Worm (Caenorhabditis elegans) whole organism, L2 larva: ENCODE data around the gene ZC116.1.
A peak's percentile ranks its signal among the peaks of the same experiment; 100 is the strongest.

Experiments used
- C34F6.9 ChIP-seq: fragments of 150-350 bp; optimal IDR thresholded peaks from 2 replicates; lab custom pipeline; 2014; ENCODE audit warnings: missing biosample characterization, missing genetic modification characterization
- F13H6.1 ChIP-seq: sonication (generic microtip); optimal IDR thresholded peaks from 2 replicates; lab custom pipeline; 2016; ENCODE audit warnings: missing genetic modification characterization, missing compliant biosample characterization
- Y55F3AM.14 ChIP-seq: fragments of 200-800 bp; sonication (Bioruptor generic); optimal IDR thresholded peaks from 2 replicates; lab custom pipeline; 2018; ENCODE audit warnings: mild to moderate bottlenecking, missing genetic modification characterization, missing compliant biosample characterization
- aly-2 ChIP-seq: fragments of 150-350 bp; optimal IDR thresholded peaks from 2 replicates; lab custom pipeline; 2014; ENCODE audit warnings: missing biosample characterization, missing genetic modification characterization
- blmp-1 ChIP-seq: sonication (generic microtip); optimal IDR thresholded peaks from 2 replicates; lab custom pipeline; 2017; ENCODE audit warnings: missing genetic modification characterization, mild to moderate bottlenecking, missing compliant biosample characterization, antibody characterized with exemption, moderate library complexity; ENCODE audit not compliant: insufficient read depth
- ceh-82 ChIP-seq: fragments of 150-350 bp; optimal IDR thresholded peaks from 2 replicates; lab custom pipeline; 2014; ENCODE audit warnings: missing biosample characterization, missing genetic modification characterization
- crh-2 ChIP-seq: sonication (generic microtip); optimal IDR thresholded peaks from 2 replicates; lab custom pipeline; 2017; ENCODE audit warnings: missing biosample characterization, missing genetic modification characterization
- dmd-4 ChIP-seq: sonication (generic microtip); optimal IDR thresholded peaks from 2 replicates; lab custom pipeline; 2017; ENCODE audit warnings: missing biosample characterization, missing genetic modification characterization
- egl-27 ChIP-seq: sonication (generic microtip); optimal IDR thresholded peaks from 3 replicates; lab custom pipeline; 2017; ENCODE audit warnings: missing biosample characterization, missing genetic modification reagents, missing genetic modification characterization
- elt-1 ChIP-seq: fragments of 150-350 bp; optimal IDR thresholded peaks from 2 replicates; lab custom pipeline; 2014; ENCODE audit warnings: missing biosample characterization, missing genetic modification characterization
- fos-1 ChIP-seq: fragments of 150-350 bp; optimal IDR thresholded peaks from 2 replicates; lab custom pipeline; 2014; ENCODE audit warnings: missing biosample characterization, missing genetic modification characterization
- lin-11 ChIP-seq: fragments of 150-350 bp; sonication (generic microtip); optimal IDR thresholded peaks from 2 replicates; lab custom pipeline; 2014; ENCODE audit warnings: missing biosample characterization, missing genetic modification characterization, inconsistent platforms, mixed read lengths
- lin-13 ChIP-seq: fragments of 150-350 bp; optimal IDR thresholded peaks from 2 replicates; lab custom pipeline; 2014; ENCODE audit warnings: missing biosample characterization, missing genetic modification reagents, missing genetic modification characterization
- lin-39 ChIP-seq: fragments of 150-350 bp; optimal IDR thresholded peaks from 2 replicates; lab custom pipeline; 2014; ENCODE audit warnings: missing biosample characterization, missing genetic modification reagents, missing genetic modification characterization
- mbf-1 ChIP-seq: sonication (generic microtip); optimal IDR thresholded peaks from 2 replicates; lab custom pipeline; 2017; ENCODE audit warnings: missing biosample characterization, missing genetic modification characterization
- mdl-1 ChIP-seq, 2 experiments: fragments of 150-350 bp in 1 of 2; sonication (generic microtip) in 1 of 2; optimal IDR thresholded peaks; 2 replicates each; lab custom pipeline; 2017; ENCODE audit warnings: missing biosample characterization in 2 of 2, missing genetic modification characterization in 2 of 2
- nhr-12 ChIP-seq: fragments of 150-350 bp; optimal IDR thresholded peaks from 2 replicates; lab custom pipeline; 2014; ENCODE audit warnings: missing biosample characterization, missing genetic modification characterization
- nhr-129 ChIP-seq: fragments of 150-350 bp; optimal IDR thresholded peaks from 2 replicates; lab custom pipeline; 2014; ENCODE audit warnings: missing biosample characterization, missing genetic modification characterization
- nhr-21 ChIP-seq: fragments of 150-350 bp; optimal IDR thresholded peaks from 2 replicates; lab custom pipeline; 2014; ENCODE audit warnings: missing biosample characterization, missing genetic modification characterization
- nhr-23 ChIP-seq: fragments of 150-350 bp; optimal IDR thresholded peaks from 2 replicates; lab custom pipeline; 2014; ENCODE audit warnings: missing biosample characterization, missing genetic modification reagents, missing genetic modification characterization
- nhr-237 ChIP-seq: fragments of 150-350 bp; optimal IDR thresholded peaks from 2 replicates; lab custom pipeline; 2014; ENCODE audit warnings: missing biosample characterization, missing genetic modification characterization
- nhr-25 ChIP-seq: fragments of 150-350 bp; sonication (generic microtip); optimal IDR thresholded peaks from 3 replicates; lab custom pipeline; 2014; ENCODE audit warnings: missing biosample characterization, missing genetic modification characterization
- nhr-6 ChIP-seq: fragments of 150-350 bp; optimal IDR thresholded peaks from 2 replicates; lab custom pipeline; 2014; ENCODE audit warnings: missing biosample characterization, missing genetic modification characterization
- peb-1 ChIP-seq: fragments of 150-350 bp; optimal IDR thresholded peaks from 2 replicates; lab custom pipeline; 2014; ENCODE audit warnings: missing biosample characterization, missing genetic modification characterization
- sem-4 ChIP-seq: fragments of 150-350 bp; optimal IDR thresholded peaks from 2 replicates; lab custom pipeline; 2014; ENCODE audit warnings: missing biosample characterization, missing genetic modification reagents, missing genetic modification characterization
- skn-1 ChIP-seq: sonication (generic microtip); optimal IDR thresholded peaks from 2 replicates; lab custom pipeline; 2017; ENCODE audit warnings: missing biosample characterization, missing genetic modification characterization
- sma-3 ChIP-seq: sonication (generic microtip); optimal IDR thresholded peaks from 2 replicates; lab custom pipeline; 2016; ENCODE audit warnings: missing genetic modification reagents, missing genetic modification characterization, missing compliant biosample characterization
- sma-9 ChIP-seq, 2 experiments: fragments of 150-350 bp in 1 of 2; sonication (generic microtip) in 1 of 2; optimal IDR thresholded peaks; 2 replicates each; lab custom pipeline; 2014 to 2016; ENCODE audit warnings: missing genetic modification characterization in 2 of 2, mild to moderate bottlenecking in 1 of 2, missing biosample characterization in 1 of 2, missing compliant biosample characterization in 1 of 2, missing genetic modification reagents in 1 of 2, moderate library complexity in 1 of 2
- unc-39 ChIP-seq: fragments of 150-350 bp; optimal IDR thresholded peaks from 2 replicates; lab custom pipeline; 2014; ENCODE audit warnings: missing biosample characterization, missing genetic modification characterization
- unc-55 ChIP-seq: fragments of 150-350 bp; sonication (generic microtip); optimal IDR thresholded peaks from 3 replicates; lab custom pipeline; 2014; ENCODE audit warnings: missing biosample characterization, missing genetic modification reagents, missing genetic modification characterization
- ztf-1 ChIP-seq: fragments of 200-800 bp; sonication (Bioruptor generic); conservative IDR thresholded peaks from 2 replicates; pipeline ENCODE4 v1.3.6; 2022; ENCODE audit warnings: missing genetic modification characterization, missing compliant biosample characterization
- ztf-4 ChIP-seq: fragments of 150-350 bp; optimal IDR thresholded peaks from 2 replicates; lab custom pipeline; 2014; ENCODE audit warnings: missing biosample characterization, missing genetic modification characterization

The ZC116.1 gene

ce11 chrV:12576495-12576947 is 33.1 kb upstream of the ZC116.1 start, which contains the start of gene grl-23:
Gene grl-23, minus strand, starts transcription at chrV:12576897.
- TF ChIP-seq nhr-129 (tag; lab: Kevin White, UChicago) = no peak
- no peak for TF ChIP-seq lin-39 (tag; lab: Kevin White, UChicago)
- TF ChIP-seq mdl-1 (tag; optimal IDR thresholded peaks at IDR 0.05; lab: Kevin White, UChicago) = no peak
- TF ChIP-seq blmp-1 (tag; lab: Kevin White, UChicago) = no peak
- no peak for TF ChIP-seq aly-2 (tag; lab: Kevin White, UChicago)
- no peak for TF ChIP-seq nhr-25 (tag; lab: Kevin White, UChicago)
- no peak for TF ChIP-seq nhr-21 (tag; lab: Kevin White, UChicago)
- no peak for TF ChIP-seq mbf-1
- no peak for TF ChIP-seq F13H6.1
- no peak for TF ChIP-seq lin-13 (GFP tag; lab: Kevin White, UChicago)
- TF ChIP-seq unc-39 = no peak
- no peak for TF ChIP-seq ztf-1
- no peak for TF ChIP-seq sma-9 (GFP tag; optimal IDR thresholded peaks at IDR 0.05; lab: Kevin White, UChicago)
- TF ChIP-seq sma-9 (tag; optimal IDR thresholded peaks at IDR 0.05; lab: Kevin White, UChicago) = no peak
- no peak for TF ChIP-seq Y55F3AM.14
- TF ChIP-seq sem-4 (tag; lab: Kevin White, UChicago) = no peak
- TF ChIP-seq ceh-82 = no peak
- no peak for TF ChIP-seq peb-1 (tag; lab: Kevin White, UChicago)

- no peak for TF ChIP-seq nhr-23 (tag; lab: Kevin White, UChicago)
- TF ChIP-seq dmd-4 (tag; lab: Kevin White, UChicago) = no peak
- no peak for TF ChIP-seq mdl-1 (tag; optimal IDR thresholded peaks at IDR 0.05; lab: Kevin White, UChicago)
- TF ChIP-seq fos-1 (tag; lab: Kevin White, UChicago) = no peak
- TF ChIP-seq egl-27 = no peak
- TF ChIP-seq nhr-12 (tag; lab: Kevin White, UChicago) = no peak
- TF ChIP-seq aly-2 (tag; lab: Kevin White, UChicago) = no peak
- TF ChIP-seq lin-39 (tag; lab: Kevin White, UChicago) = no peak
- TF ChIP-seq nhr-129 (tag; lab: Kevin White, UChicago) = no peak
- no peak for TF ChIP-seq nhr-6 (tag; lab: Kevin White, UChicago)
These were observed 30.3 kb upstream of the ZC116.1 start, which contains the start of gene E02A10.3 for ce11 chrV:12579299-12579698. Gene E02A10.3, plus strand, starts transcription at chrV:12579599.

ce11 chrV:12583421-12583820 is 26.2 kb upstream of the ZC116.1 start:
- TF ChIP-seq fos-1 (tag; lab: Kevin White, UChicago) (no peak), unc-55 (peak; percentile 58)

ce11 chrV:12584771-12585170 is 24.9 kb upstream of the ZC116.1 start:
- TF ChIP-seq lin-13 (GFP tag; lab: Kevin White, UChicago) (no peak), lin-11 (tag; lab: Kevin White, UChicago) (peak; percentile 10), sma-3 (GFP tag; lab: Kevin White, UChicago) (no peak), skn-1 (tag; lab: Kevin White, UChicago) (no peak), sem-4 (tag; lab: Kevin White, UChicago) (no peak), crh-2 (peak; percentile 14)

ce11 chrV:12586793-12587192 is 22.8 kb upstream of the ZC116.1 start:
- no peak for TF ChIP-seq peb-1 (tag; lab: Kevin White, UChicago)
- TF ChIP-seq sma-9 (GFP tag; optimal IDR thresholded peaks at IDR 0.05; lab: Kevin White, UChicago) = no peak
- TF ChIP-seq sma-9 (tag; optimal IDR thresholded peaks at IDR 0.05; lab: Kevin White, UChicago) = no peak
- TF ChIP-seq ztf-4 (tag; lab: Kevin White, UChicago) = no peak
- no peak for TF ChIP-seq nhr-237 (tag; lab: Kevin White, UChicago)
- no peak for TF ChIP-seq nhr-25 (tag; lab: Kevin White, UChicago)
- TF ChIP-seq C34F6.9 (tag; lab: Kevin White, UChicago) = no peak

ce11 chrV:12588030-12588429 is 21.6 kb upstream of the ZC116.1 start, which contains the start of gene C14C10.1:
Gene C14C10.1, plus strand, starts transcription at chrV:12588330.
- TF ChIP-seq blmp-1 (tag; lab: Kevin White, UChicago) = no peak
- TF ChIP-seq nhr-23 (tag; lab: Kevin White, UChicago) = no peak
- no peak for TF ChIP-seq elt-1 (tag; lab: Kevin White, UChicago)
- TF ChIP-seq crh-2 = no peak
- no peak for TF ChIP-seq F13H6.1
- TF ChIP-seq lin-13 (GFP tag; lab: Kevin White, UChicago) = no peak
- TF ChIP-seq Y55F3AM.14 = no peak
